Fruit fly (Drosophila melanogaster) S2 (cell line): ENCODE measurements around the gene mira.

ENCODE experiments used
- CG8478 ChIP-seq: fragments of >200 bp; optimal IDR thresholded peaks from 2 replicates; lab custom pipeline; 2018
- CTCF ChIP-seq, 2 experiments: fragments of >200 bp; optimal IDR thresholded peaks; 2 replicates each; lab custom pipeline; 2018

The mira gene

DNA sequence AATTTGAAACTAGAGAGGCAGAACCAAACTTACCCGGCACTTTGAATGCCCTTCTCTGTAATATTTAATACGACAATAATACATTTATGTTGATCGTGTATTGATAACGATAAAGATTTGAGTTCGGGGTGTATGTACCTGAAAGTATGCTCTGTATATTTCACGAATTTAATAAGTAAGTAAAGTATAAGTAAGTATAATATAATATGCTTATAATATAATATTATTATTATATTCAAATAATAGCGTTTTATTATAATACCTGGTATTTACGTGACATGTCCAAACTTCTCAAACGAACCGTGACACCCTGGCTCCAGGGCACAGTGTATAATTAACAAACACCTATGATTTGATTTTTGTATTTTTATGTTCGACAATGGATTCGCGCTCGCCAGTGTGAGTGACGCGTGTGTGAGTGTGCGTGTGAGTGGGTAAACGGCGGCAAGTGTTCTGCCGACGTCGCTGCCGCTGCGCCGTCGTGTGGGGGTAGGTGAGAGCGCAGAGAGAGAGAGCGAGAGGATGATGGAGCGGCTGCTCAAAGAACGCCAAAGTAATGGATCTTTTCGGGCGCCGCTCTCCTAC, 45.2 kb downstream of the mira start:
- TF ChIP-seq CTCF (optimal IDR thresholded peaks at IDR 0.05; lab: Kevin White, UChicago) (no peak), CG8478 (lab: Kevin White, UChicago) (no peak)

DNA sequence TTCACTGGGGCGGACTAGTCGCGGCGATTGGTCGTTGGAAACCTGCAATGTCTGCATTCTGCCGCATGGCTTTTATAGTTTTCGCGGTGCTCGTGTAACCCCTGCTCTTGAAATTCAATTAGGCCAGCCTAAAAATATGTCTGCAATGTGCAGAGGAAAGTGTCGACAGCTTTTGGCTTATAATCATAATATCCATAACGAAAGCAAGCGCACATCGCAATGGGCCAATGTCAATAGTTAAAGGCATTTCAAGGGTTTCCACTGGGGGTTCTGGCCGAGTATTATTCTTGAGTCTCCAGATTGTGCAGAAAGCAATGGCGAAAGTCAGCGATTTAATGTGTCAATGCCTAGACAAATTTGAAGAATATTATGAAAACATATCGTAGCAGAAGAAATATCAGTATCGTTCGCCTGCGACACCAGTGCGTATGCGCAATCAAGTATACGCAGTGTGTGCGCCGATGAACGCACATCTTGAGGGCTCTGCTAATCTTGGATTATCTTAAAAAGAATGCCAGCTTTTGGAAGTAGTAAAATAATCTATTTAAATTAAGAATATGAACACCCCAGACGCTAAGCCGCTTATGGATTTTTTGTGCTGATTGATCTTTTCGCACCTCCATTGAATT, 46.6 kb downstream of the mira start, which contains the start of gene ninaE:
Gene ninaE (minus strand): TSS at position 51 of the 629 bp plus-strand sequence.
- no peak for TF ChIP-seq CG8478 (lab: Kevin White, UChicago)
- TF ChIP-seq CTCF (optimal IDR thresholded peaks at IDR 0.05; lab: Kevin White, UChicago): no peak
